Worm (Caenorhabditis elegans): ENCODE data around the gene coel-1.
A peak's percentile ranks its signal among the peaks of the same experiment; 100 is the strongest.

DNA sequence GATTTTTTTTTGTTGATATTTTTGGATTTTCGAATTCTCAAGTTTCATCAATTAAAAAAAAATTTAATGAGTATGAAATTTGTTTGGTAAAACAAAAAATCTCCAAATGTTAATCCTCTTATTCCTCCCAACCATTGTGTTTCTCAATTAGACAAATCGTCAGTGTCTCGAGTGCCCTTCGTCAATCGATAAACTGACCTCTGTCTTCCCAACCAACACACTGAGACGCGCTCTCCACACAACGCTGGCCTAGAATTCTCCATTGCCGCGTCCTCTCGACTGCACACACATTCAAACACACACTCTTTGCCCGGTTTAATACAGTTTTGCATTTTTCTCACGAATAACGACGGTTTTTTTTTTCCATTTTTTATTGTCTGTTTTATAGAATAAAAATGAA, 10.7 kb upstream of the coel-1 start, which contains the start of gene taf-11.1:
- no peak for TF ChIP-seq aly-2 (tag; optimal IDR thresholded peaks at IDR 0.05)
- TF ChIP-seq skn-1 (tag; optimal IDR thresholded peaks at IDR 0.05): no peak
- peak; percentile 54 for TF ChIP-seq crh-2 (tag; optimal IDR thresholded peaks at IDR 0.05)
- TF ChIP-seq elt-1 (tag; optimal IDR thresholded peaks at IDR 0.05): no peak
- TF ChIP-seq lin-11 (tag; optimal IDR thresholded peaks at IDR 0.05): no peak
- TF ChIP-seq unc-39 (tag; optimal IDR thresholded peaks at IDR 0.05): no peak
- no peak for TF ChIP-seq R02D3.7 (tag; optimal IDR thresholded peaks at IDR 0.05)
- TF ChIP-seq nhr-237 (tag; optimal IDR thresholded peaks at IDR 0.05): no peak
- no peak for TF ChIP-seq elt-3 (tag; optimal IDR thresholded peaks at IDR 0.05)
- TF ChIP-seq ZK546.5 (tag; optimal IDR thresholded peaks at IDR 0.05): no peak
- TF ChIP-seq nhr-77 (tag; optimal IDR thresholded peaks at IDR 0.05): no peak
- peak in 1 of 2 experiments; percentile 50 for TF ChIP-seq lsy-2 (tag; optimal IDR thresholded peaks at IDR 0.05)
- TF ChIP-seq ceh-16 (tag; optimal IDR thresholded peaks at IDR 0.05): no peak
- no peak for TF ChIP-seq nhr-12 (tag; optimal IDR thresholded peaks at IDR 0.05)
